Worm (Caenorhabditis elegans) whole organism, L2 larva: ENCODE measurements around the gene ztf-13.

Experiments used
- aly-2 ChIP-seq: fragments of 150-350 bp; optimal IDR thresholded peaks from 2 replicates; lab custom pipeline; 2014; ENCODE audit warnings: missing biosample characterization, missing genetic modification characterization
- blmp-1 ChIP-seq: sonication (generic microtip); optimal IDR thresholded peaks from 2 replicates; lab custom pipeline; 2017; ENCODE audit warnings: missing genetic modification characterization, mild to moderate bottlenecking, missing compliant biosample characterization, antibody characterized with exemption, moderate library complexity; ENCODE audit not compliant: insufficient read depth
- elt-3 ChIP-seq: sonication (generic microtip); optimal IDR thresholded peaks from 2 replicates; lab custom pipeline; 2017; ENCODE audit warnings: missing biosample characterization, missing genetic modification characterization
- nhr-10 ChIP-seq: sonication (generic microtip); optimal IDR thresholded peaks from 2 replicates; lab custom pipeline; 2017; ENCODE audit warnings: missing biosample characterization, missing genetic modification characterization
- nhr-11 ChIP-seq: fragments of 150-350 bp; optimal IDR thresholded peaks from 2 replicates; lab custom pipeline; 2014; ENCODE audit warnings: missing biosample characterization, missing genetic modification characterization
- nhr-12 ChIP-seq: fragments of 150-350 bp; optimal IDR thresholded peaks from 2 replicates; lab custom pipeline; 2014; ENCODE audit warnings: missing biosample characterization, missing genetic modification characterization
- nhr-237 ChIP-seq: fragments of 150-350 bp; optimal IDR thresholded peaks from 2 replicates; lab custom pipeline; 2014; ENCODE audit warnings: missing biosample characterization, missing genetic modification characterization
- nhr-25 ChIP-seq: fragments of 150-350 bp; sonication (generic microtip); optimal IDR thresholded peaks from 3 replicates; lab custom pipeline; 2014; ENCODE audit warnings: missing biosample characterization, missing genetic modification characterization
- skn-1 ChIP-seq: sonication (generic microtip); optimal IDR thresholded peaks from 2 replicates; lab custom pipeline; 2017; ENCODE audit warnings: missing biosample characterization, missing genetic modification characterization
- ztf-11 ChIP-seq: sonication (generic microtip); optimal IDR thresholded peaks from 2 replicates; lab custom pipeline; 2017; ENCODE audit warnings: missing biosample characterization, missing genetic modification characterization

DNA sequence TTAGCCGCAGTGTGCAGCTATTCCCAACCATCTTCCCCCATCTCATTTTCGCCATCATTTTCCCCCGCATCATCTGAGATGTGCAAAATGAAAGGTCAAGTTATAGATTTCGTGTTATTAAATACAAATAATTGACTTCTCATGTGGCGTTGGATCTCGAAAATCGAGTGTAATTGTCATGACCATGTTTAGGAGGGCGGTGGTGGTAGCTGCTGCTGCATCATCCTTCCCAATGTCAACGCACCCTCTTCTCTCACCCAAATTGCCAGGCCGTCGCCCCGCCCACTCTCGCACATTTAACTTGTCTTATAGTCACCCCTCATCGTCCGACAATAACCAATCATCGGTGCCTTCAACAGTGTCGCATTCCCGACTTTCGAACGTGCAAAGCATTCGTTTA is 38.7 kb downstream of the ztf-13 start, which contains the start of gene ceh-30:
- TF ChIP-seq aly-2 (tag; lab: Kevin White, UChicago): no peak
- no peak for TF ChIP-seq ztf-11 (tag; lab: Kevin White, UChicago)
- TF ChIP-seq nhr-12: no peak
- TF ChIP-seq nhr-10: no peak
- TF ChIP-seq nhr-25 (tag; lab: Kevin White, UChicago): no peak
- TF ChIP-seq elt-3: no peak
- TF ChIP-seq skn-1 (tag; lab: Kevin White, UChicago): no peak
- TF ChIP-seq nhr-11 (tag; lab: Kevin White, UChicago): no peak
- no peak for TF ChIP-seq blmp-1 (tag; lab: Kevin White, UChicago)
- TF ChIP-seq nhr-237: no peak
